Worm (Caenorhabditis elegans): Measurements from ENCODE around the gene C25A8.5.

The C25A8.5 gene

ce11 chrIV:7023004-7023403 is 23.7 kb downstream of the C25A8.5 start:
- TF ChIP-seq hmg-4 (GFP tag; optimal IDR thresholded peaks at IDR 0.05) (peak; percentile 55), flt-1 (GFP tag; IDR thresholded peaks at IDR 0.05) (no peak), aly-1 (tag; optimal IDR thresholded peaks at IDR 0.05) (no peak), tra-4 (tag; optimal IDR thresholded peaks at IDR 0.05) (no peak), ama-1 (optimal IDR thresholded peaks at IDR 0.05) (no peak), tbx-37 (GFP tag; conservative IDR thresholded peaks at IDR 0.05) (no peak), ceh-13 (GFP tag; optimal IDR thresholded peaks at IDR 0.05) (no peak), hnd-1 (tag; optimal IDR thresholded peaks at IDR 0.05) (no peak), F13C5.2 (tag; optimal IDR thresholded peaks at IDR 0.05) (peak; percentile 68), tbx-11 (GFP tag; IDR thresholded peaks at IDR 0.05) (no peak), scrt-1 (GFP tag; IDR thresholded peaks at IDR 0.05) (no peak), ceh-36 (tag; optimal IDR thresholded peaks at IDR 0.05) (no peak), B0310.2 (tag; optimal IDR thresholded peaks at IDR 0.05) (no peak)

- no peak for TF ChIP-seq hmg-4 (GFP tag; optimal IDR thresholded peaks at IDR 0.05)
- TF ChIP-seq ceh-13 (GFP tag; optimal IDR thresholded peaks at IDR 0.05), result no peak
- no peak for TF ChIP-seq sea-1 (GFP tag; conservative IDR thresholded peaks at IDR 0.05)
These were observed 24.6 kb downstream of the C25A8.5 start, which contains the start of gene adah-1 for ce11 chrIV:7023858-7024257. Gene adah-1, plus strand, starts transcription at chrIV:7024211.

- TF ChIP-seq ceh-13 (GFP tag; optimal IDR thresholded peaks at IDR 0.05) (no peak), B0310.2 (tag; optimal IDR thresholded peaks at IDR 0.05) (no peak), tbx-11 (GFP tag; IDR thresholded peaks at IDR 0.05) (no peak), ets-7 (tag; optimal IDR thresholded peaks at IDR 0.05) (no peak), scrt-1 (GFP tag; IDR thresholded peaks at IDR 0.05) (no peak), hmbx-1 (tag; optimal IDR thresholded peaks at IDR 0.05) (no peak), ceh-36 (tag; optimal IDR thresholded peaks at IDR 0.05) (no peak), sea-1 (GFP tag; conservative IDR thresholded peaks at IDR 0.05) (no peak), tbx-37 (GFP tag; conservative IDR thresholded peaks at IDR 0.05) (no peak)
These were observed 25.5 kb downstream of the C25A8.5 start for ce11 chrIV:7024829-7025228.

- no peak for TF ChIP-seq scrt-1 (GFP tag; IDR thresholded peaks at IDR 0.05)
- TF ChIP-seq hmg-4 (GFP tag; optimal IDR thresholded peaks at IDR 0.05), result no peak
- TF ChIP-seq tbx-11 (GFP tag; IDR thresholded peaks at IDR 0.05), result no peak
- TF ChIP-seq flt-1 (GFP tag; IDR thresholded peaks at IDR 0.05), result no peak
- TF ChIP-seq hnd-1 (tag; optimal IDR thresholded peaks at IDR 0.05), result no peak
- TF ChIP-seq ets-7 (tag; optimal IDR thresholded peaks at IDR 0.05), result no peak
- no peak for TF ChIP-seq aly-1 (tag; optimal IDR thresholded peaks at IDR 0.05)
- no peak for TF ChIP-seq ceh-36 (tag; optimal IDR thresholded peaks at IDR 0.05)
- TF ChIP-seq ama-1 (optimal IDR thresholded peaks at IDR 0.05), result no peak
These were observed 26.5 kb downstream of the C25A8.5 start for ce11 chrIV:7025835-7026234.

- TF ChIP-seq flt-1 (GFP tag; IDR thresholded peaks at IDR 0.05) (no peak), F13C5.2 (tag; optimal IDR thresholded peaks at IDR 0.05) (no peak), aly-1 (tag; optimal IDR thresholded peaks at IDR 0.05) (no peak), pes-1 (GFP tag; IDR thresholded peaks at IDR 0.05) (no peak), ceh-36 (tag; optimal IDR thresholded peaks at IDR 0.05) (no peak), scrt-1 (GFP tag; IDR thresholded peaks at IDR 0.05) (no peak), hnd-1 (tag; optimal IDR thresholded peaks at IDR 0.05) (no peak), hmg-4 (GFP tag; optimal IDR thresholded peaks at IDR 0.05) (no peak), tbx-11 (GFP tag; IDR thresholded peaks at IDR 0.05) (no peak), sea-1 (GFP tag; conservative IDR thresholded peaks at IDR 0.05) (no peak), ama-1 (optimal IDR thresholded peaks at IDR 0.05) (no peak), ceh-13 (GFP tag; optimal IDR thresholded peaks at IDR 0.05) (no peak), tra-4 (tag; optimal IDR thresholded peaks at IDR 0.05) (no peak), tbx-37 (GFP tag; conservative IDR thresholded peaks at IDR 0.05) (no peak)
These were observed 31.7 kb downstream of the C25A8.5 start for ce11 chrIV:7031019-7031418.

ce11 chrIV:7032459-7032858 is 33.2 kb downstream of the C25A8.5 start, which contains the start of gene C06G3.8:
Gene C06G3.8, minus strand, starts transcription at chrIV:7032559.
- TF ChIP-seq ceh-36 (tag; optimal IDR thresholded peaks at IDR 0.05), result no peak
- TF ChIP-seq flt-1 (GFP tag; IDR thresholded peaks at IDR 0.05), result no peak
- no peak for TF ChIP-seq ets-7 (tag; optimal IDR thresholded peaks at IDR 0.05)
- no peak for TF ChIP-seq scrt-1 (GFP tag; IDR thresholded peaks at IDR 0.05)
- no peak for TF ChIP-seq pes-1 (GFP tag; IDR thresholded peaks at IDR 0.05)
- no peak for TF ChIP-seq sea-1 (GFP tag; conservative IDR thresholded peaks at IDR 0.05)
- no peak for TF ChIP-seq ama-1 (optimal IDR thresholded peaks at IDR 0.05)
- no peak for TF ChIP-seq hnd-1 (tag; optimal IDR thresholded peaks at IDR 0.05)

ce11 chrIV:7035823-7036222 is 36.5 kb downstream of the C25A8.5 start, which contains the start of gene C06G3.3:
Gene C06G3.3, plus strand, starts transcription at chrIV:7036123.
- TF ChIP-seq ceh-36 (tag; optimal IDR thresholded peaks at IDR 0.05) (no peak), scrt-1 (GFP tag; IDR thresholded peaks at IDR 0.05) (no peak), tra-4 (tag; optimal IDR thresholded peaks at IDR 0.05) (no peak), B0310.2 (tag; optimal IDR thresholded peaks at IDR 0.05) (no peak), tbx-37 (GFP tag; conservative IDR thresholded peaks at IDR 0.05) (no peak), hnd-1 (tag; optimal IDR thresholded peaks at IDR 0.05) (no peak), hmg-4 (GFP tag; optimal IDR thresholded peaks at IDR 0.05) (no peak)

- TF ChIP-seq hmg-4 (GFP tag; optimal IDR thresholded peaks at IDR 0.05) (no peak), ceh-36 (tag; optimal IDR thresholded peaks at IDR 0.05) (no peak)
These were observed 37.5 kb downstream of the C25A8.5 start, which contains the start of gene ufl-1 for ce11 chrIV:7036790-7037189. Gene ufl-1, minus strand, starts transcription at chrIV:7036859.

Measured in whole organism, early embryonic.